Fruit fly (Drosophila melanogaster) whole organism, embryonic: Measurements from ENCODE around the gene CG14237.

Experiments used
- Asciz ChIP-seq: fragments of 200-800 bp; sonication (Bioruptor generic); optimal IDR thresholded peaks from 2 replicates; lab custom pipeline; 2017; ENCODE audit warnings: missing biosample characterization, mild to moderate bottlenecking, missing genetic modification characterization, missing genetic modification reagents
- Atf6 ChIP-seq: fragments of 200-800 bp; sonication (Bioruptor generic); IDR thresholded peaks from 2 replicates; pipeline ENCODE4 v1.3.6; 2022; ENCODE audit warnings: missing biosample characterization, missing genetic modification characterization
- CG12104 ChIP-seq: fragments of 200-800 bp; sonication (Bioruptor generic); optimal IDR thresholded peaks from 3 replicates; lab custom pipeline; 2016; ENCODE audit warnings: missing biosample characterization, missing genetic modification characterization
- CG12744 ChIP-seq: fragments of 200-800 bp; sonication (Bioruptor generic); optimal IDR thresholded peaks from 2 replicates; lab custom pipeline; 2016; ENCODE audit warnings: missing biosample characterization, missing genetic modification characterization
- CG13624 ChIP-seq: fragments of 200-800 bp; sonication (Bioruptor generic); optimal IDR thresholded peaks from 2 replicates; lab custom pipeline; 2016; ENCODE audit warnings: missing biosample characterization, missing genetic modification characterization
- CG15269 ChIP-seq: fragments of 200-800 bp; sonication (Bioruptor generic); optimal IDR thresholded peaks from 2 replicates; lab custom pipeline; 2018; ENCODE audit warnings: missing biosample characterization, mild to moderate bottlenecking, missing genetic modification characterization, moderate library complexity
- CG15601 ChIP-seq: fragments of 200-800 bp; sonication (Bioruptor generic); optimal IDR thresholded peaks from 3 replicates; lab custom pipeline; 2019; ENCODE audit warnings: missing biosample characterization, mild to moderate bottlenecking, missing genetic modification characterization, moderate library complexity
- CG1602 ChIP-seq: fragments of 200-800 bp; sonication (Bioruptor generic); optimal IDR thresholded peaks from 3 replicates; lab custom pipeline; 2016; ENCODE audit warnings: missing biosample characterization, missing genetic modification characterization
- CG17385 ChIP-seq: fragments of 200-800 bp; sonication (Bioruptor generic); optimal IDR thresholded peaks from 3 replicates; lab custom pipeline; 2018; ENCODE audit warnings: missing biosample characterization, mild to moderate bottlenecking, missing genetic modification characterization
- CG2129 ChIP-seq: fragments of 200-800 bp; sonication (Bioruptor generic); IDR thresholded peaks from 2 replicates; pipeline ENCODE4 v1.3.6; 2022; ENCODE audit warnings: missing biosample characterization, missing genetic modification characterization; ENCODE audit not compliant: partially characterized antibody
- CG9817 ChIP-seq: fragments of 200-800 bp; sonication (Bioruptor generic); optimal IDR thresholded peaks from 2 replicates; lab custom pipeline; 2018; ENCODE audit warnings: missing biosample characterization, mild to moderate bottlenecking, missing genetic modification characterization, moderate library complexity
- Chrac-16 ChIP-seq: fragments of 200-800 bp; sonication (Bioruptor generic); optimal IDR thresholded peaks from 3 replicates; lab custom pipeline; 2016; ENCODE audit warnings: missing biosample characterization, missing genetic modification characterization
- Dbx ChIP-seq: fragments of 200-800 bp; sonication (Bioruptor generic); IDR thresholded peaks from 3 replicates; pipeline ENCODE4 v1.3.6; 2022; ENCODE audit warnings: missing biosample characterization, missing genetic modification characterization
- Dll ChIP-seq: fragments of 200-800 bp; sonication (Bioruptor generic); IDR thresholded peaks from 4 replicates; pipeline ENCODE4 v1.3.6; 2022; ENCODE audit warnings: missing biosample characterization, missing genetic modification characterization; ENCODE audit not compliant: partially characterized antibody
- Doc3 ChIP-seq: fragments of 200-800 bp; sonication (Bioruptor generic); IDR thresholded peaks from 3 replicates; pipeline ENCODE4 v1.3.6; 2022; ENCODE audit warnings: missing biosample characterization, missing genetic modification characterization; ENCODE audit not compliant: partially characterized antibody
- Dref ChIP-seq: fragments of 200-800 bp; sonication (Bioruptor generic); IDR thresholded peaks from 2 replicates; pipeline ENCODE4 v1.3.6; 2022; ENCODE audit warnings: missing biosample characterization, missing genetic modification characterization
- Fer1 ChIP-seq: fragments of 200-800 bp; sonication (Bioruptor generic); optimal IDR thresholded peaks from 2 replicates; lab custom pipeline; 2017; ENCODE audit warnings: missing biosample characterization, mild to moderate bottlenecking, missing genetic modification characterization
- MTF-1 ChIP-seq: fragments of 200-800 bp; sonication (Bioruptor generic); optimal IDR thresholded peaks from 2 replicates; lab custom pipeline; 2018; ENCODE audit warnings: missing biosample characterization, mild to moderate bottlenecking, missing genetic modification characterization, borderline replicate concordance
- Med ChIP-seq: fragments of 200-800 bp; sonication (Bioruptor generic); peaks from one replicate; lab custom pipeline; 2016; ENCODE audit warnings: missing biosample characterization, missing genetic modification characterization, mild to moderate bottlenecking, inconsistent platforms, moderate library complexity
- Poxn ChIP-seq: fragments of 200-800 bp; sonication (Bioruptor generic); IDR thresholded peaks from 2 replicates; pipeline ENCODE4 v1.3.6; 2022; ENCODE audit warnings: missing biosample characterization, missing genetic modification characterization
- Ravus ChIP-seq: fragments of 200-800 bp; sonication (Bioruptor generic); IDR thresholded peaks from 2 replicates; pipeline ENCODE4 v1.3.6; 2022; ENCODE audit warnings: missing biosample characterization, missing genetic modification characterization
- Rfx ChIP-seq: fragments of 200-800 bp; sonication (Bioruptor generic); IDR thresholded peaks from 2 replicates; pipeline ENCODE4 v1.3.6; 2022; ENCODE audit warnings: missing biosample characterization, missing genetic modification characterization
- Sox100B ChIP-seq: fragments of 200-800 bp; sonication (Bioruptor generic); optimal IDR thresholded peaks from 3 replicates; lab custom pipeline; 2018; ENCODE audit warnings: missing biosample characterization, mild to moderate bottlenecking, missing genetic modification characterization
- Usf ChIP-seq: fragments of 200-800 bp; sonication (Bioruptor generic); optimal IDR thresholded peaks from 2 replicates; lab custom pipeline; 2017; ENCODE audit warnings: missing genotype, missing biosample characterization, missing genetic modification characterization
- bsh ChIP-seq, 2 experiments: fragments of 200-800 bp; sonication (Bioruptor generic); optimal IDR thresholded peaks; 2 replicates each; lab custom pipeline; 2017 to 2018; ENCODE audit warnings: mild to moderate bottlenecking in 2 of 2, missing biosample characterization in 2 of 2, missing genetic modification characterization in 2 of 2, moderate library complexity in 1 of 2
- cato ChIP-seq: fragments of 200-800 bp; sonication (Bioruptor generic); optimal IDR thresholded peaks from 2 replicates; lab custom pipeline; 2016; ENCODE audit warnings: missing biosample characterization, missing genetic modification characterization, borderline replicate concordance
- croc ChIP-seq: fragments of 200-800 bp; sonication (Bioruptor generic); conservative IDR thresholded peaks from 3 replicates; pipeline ENCODE4 v1.3.6; 2022; ENCODE audit warnings: missing biosample characterization, missing genetic modification characterization
- dan ChIP-seq: fragments of 200-800 bp; sonication (Bioruptor generic); IDR thresholded peaks from 2 replicates; pipeline ENCODE4 v1.3.6; 2022; ENCODE audit warnings: missing biosample characterization, missing genetic modification characterization
- dimm ChIP-seq: fragments of 200-800 bp; sonication (Bioruptor generic); IDR thresholded peaks from 2 replicates; pipeline ENCODE4 v1.3.6; 2022; ENCODE audit warnings: missing biosample characterization, missing genetic modification characterization
- dpn ChIP-seq, 2 experiments: fragments of 200-800 bp; sonication (Bioruptor generic); optimal IDR thresholded peaks; 3 replicates each; lab custom pipeline; 2016; ENCODE audit warnings: missing biosample characterization in 2 of 2, missing genetic modification characterization in 2 of 2
- gfzf ChIP-seq: fragments of 200-800 bp; sonication (Bioruptor generic); optimal IDR thresholded peaks from 2 replicates; lab custom pipeline; 2016; ENCODE audit warnings: missing biosample characterization, mild to moderate bottlenecking, missing genetic modification characterization, moderate library complexity
- gsb-n ChIP-seq: fragments of 200-800 bp; sonication (Bioruptor generic); optimal IDR thresholded peaks from 3 replicates; lab custom pipeline; 2018; ENCODE audit warnings: missing biosample characterization, mild to moderate bottlenecking, missing genetic modification characterization
- hbn ChIP-seq: fragments of 200-800 bp; sonication (Bioruptor generic); IDR thresholded peaks from 2 replicates; pipeline ENCODE4 v1.3.6; 2022; ENCODE audit warnings: missing biosample characterization, missing genetic modification characterization; ENCODE audit not compliant: partially characterized antibody
- hkb ChIP-seq, 2 experiments: fragments of 200-800 bp in 1 of 2; fragments of >200 bp in 1 of 2; sonication (Bioruptor generic) in 1 of 2; IDR thresholded peaks in 1 of 2; optimal IDR thresholded peaks in 1 of 2; 2 replicates each; pipeline versions ENCODE4 v1.3.6 to Lab custom; 2017 to 2022; ENCODE audit warnings: missing biosample characterization in 1 of 2, missing genetic modification characterization in 1 of 2
- hth ChIP-seq: fragments of >200 bp; optimal IDR thresholded peaks from 2 replicates; lab custom pipeline; 2017; ENCODE audit warnings: inconsistent platforms
- jumu ChIP-seq: fragments of 200-800 bp; sonication (Bioruptor generic); optimal IDR thresholded peaks from 3 replicates; lab custom pipeline; 2016; ENCODE audit warnings: missing biosample characterization, missing genetic modification characterization
- mirr ChIP-seq: fragments of 200-800 bp; sonication (Bioruptor generic); optimal IDR thresholded peaks from 3 replicates; lab custom pipeline; 2018; ENCODE audit warnings: missing biosample characterization, mild to moderate bottlenecking, missing genetic modification characterization
- nom ChIP-seq: fragments of 200-800 bp; sonication (Bioruptor generic); optimal IDR thresholded peaks from 2 replicates; lab custom pipeline; 2017; ENCODE audit warnings: missing biosample characterization, missing genetic modification characterization, mild to moderate bottlenecking, moderate library complexity, missing genetic modification reagents
- onecut ChIP-seq: fragments of 200-800 bp; sonication (Bioruptor generic); IDR thresholded peaks from 2 replicates; pipeline ENCODE4 v1.3.6; 2022; ENCODE audit warnings: missing biosample characterization, missing genetic modification characterization
- pb ChIP-seq: fragments of 200-800 bp; sonication (Bioruptor generic); optimal IDR thresholded peaks from 3 replicates; lab custom pipeline; 2016; ENCODE audit warnings: missing biosample characterization, missing genetic modification characterization
- pum ChIP-seq: fragments of 200-800 bp; sonication (Bioruptor generic); optimal IDR thresholded peaks from 2 replicates; lab custom pipeline; 2016; ENCODE audit warnings: missing biosample characterization, missing genetic modification characterization
- ranshi ChIP-seq: fragments of 200-800 bp; sonication (Bioruptor generic); IDR thresholded peaks from 2 replicates; pipeline ENCODE4 v1.3.6; 2022; ENCODE audit warnings: missing biosample characterization, missing genetic modification characterization
- stwl ChIP-seq: fragments of 200-800 bp; sonication (Bioruptor generic); optimal IDR thresholded peaks from 3 replicates; lab custom pipeline; 2018; ENCODE audit warnings: missing biosample characterization, mild to moderate bottlenecking, missing genetic modification characterization, moderate library complexity
- tgo ChIP-seq: fragments of 200-800 bp; sonication (Bioruptor generic); IDR thresholded peaks from 3 replicates; pipeline ENCODE4 v1.3.6; 2022; ENCODE audit warnings: missing biosample characterization, missing genetic modification characterization
- tio ChIP-seq: fragments of 200-800 bp; sonication (Bioruptor generic); optimal IDR thresholded peaks from 2 replicates; lab custom pipeline; 2017; ENCODE audit warnings: missing biosample characterization, missing genetic modification characterization, inconsistent platforms
- unpg ChIP-seq: fragments of 200-800 bp; sonication (Bioruptor generic); optimal IDR thresholded peaks from 3 replicates; lab custom pipeline; 2018; ENCODE audit warnings: missing biosample characterization, mild to moderate bottlenecking, missing genetic modification characterization, moderate library complexity
- vfl ChIP-seq: fragments of 200-800 bp; sonication (Bioruptor generic); optimal IDR thresholded peaks from 2 replicates; lab custom pipeline; 2016; ENCODE audit warnings: missing biosample characterization, missing genetic modification characterization
- wek ChIP-seq: fragments of 200-800 bp; sonication (Bioruptor generic); optimal IDR thresholded peaks from 3 replicates; lab custom pipeline; 2018; ENCODE audit warnings: missing biosample characterization, mild to moderate bottlenecking, missing genetic modification characterization, moderate library complexity
- wor ChIP-seq: fragments of 200-800 bp; sonication (Bioruptor generic); IDR thresholded peaks from 2 replicates; pipeline ENCODE4 v1.3.6; 2022; ENCODE audit warnings: missing biosample characterization, missing genetic modification characterization

CG14237 gene

dm6 chr3R:26443875-26444511 is 12.7 kb upstream of the CG14237 start (continued):
- peak; percentile 57 for TF ChIP-seq CG15601 (tag; lab: Kevin White, UChicago)
- no peak for TF ChIP-seq gfzf (GFP tag; lab: Kevin White, UChicago)
- TF ChIP-seq ranshi (GFP tag; lab: Robert Waterston, UW) = no peak
- TF ChIP-seq wek = no peak
- no peak for TF ChIP-seq Dll (GFP tag; lab: Robert Waterston, UW)
- TF ChIP-seq Asciz = peak; percentile 70
- peak in 1 of 2 experiments; percentile 61 for TF ChIP-seq bsh (GFP tag; optimal IDR thresholded peaks at IDR 0.05; lab: Kevin White, UChicago)
- no peak for TF ChIP-seq CG2129 (GFP tag; lab: Robert Waterston, UW)
- no peak for TF ChIP-seq dan
- 0 out of 2 replicates have a peak, but pooled peaks have one; percentile 12 for TF ChIP-seq Rfx (GFP tag; lab: Robert Waterston, UW)
- no peak for TF ChIP-seq stwl (tag; lab: Kevin White, UChicago)
- TF ChIP-seq CG15269 (tag; lab: Kevin White, UChicago) = peak; percentile 18
- TF ChIP-seq CG17385 (GFP tag; lab: Kevin White, UChicago) = peak; percentile 18
- no peak for TF ChIP-seq CG12744 (GFP tag; lab: Kevin White, UChicago)
- no peak for TF ChIP-seq CG12104 (GFP tag; lab: Kevin White, UChicago)
- TF ChIP-seq Atf6 (GFP tag; lab: Robert Waterston, UW) = no peak; the same call in 1 of the 2 replicates
- TF ChIP-seq unpg (GFP tag; lab: Kevin White, UChicago) = peak; percentile 64
- no peak for TF ChIP-seq Doc3
- TF ChIP-seq dpn (GFP tag; optimal IDR thresholded peaks at IDR 0.05; lab: Kevin White, UChicago) = peak in 1 of 2 experiments; percentile 17
- TF ChIP-seq Sox100B (GFP tag; lab: Kevin White, UChicago) = no peak
- TF ChIP-seq Poxn (GFP tag; lab: Robert Waterston, UW) = no peak
- peak; percentile 71 for TF ChIP-seq Med
- TF ChIP-seq tio (GFP tag; lab: Kevin White, UChicago) = peak; percentile 42
- TF ChIP-seq Chrac-16 (GFP tag; lab: Kevin White, UChicago) = no peak
- peak; percentile 44; the same call in 2 of the 3 replicates for TF ChIP-seq croc (GFP tag; lab: Robert Waterston, UW)
- TF ChIP-seq nom (GFP tag; lab: Kevin White, UChicago) = no peak
- TF ChIP-seq mirr (GFP tag; lab: Kevin White, UChicago) = no peak
- no peak for TF ChIP-seq gsb-n (tag; lab: Kevin White, UChicago)
- TF ChIP-seq pum (GFP tag; lab: Kevin White, UChicago) = peak; percentile 15
- peak; percentile 55 for TF ChIP-seq tgo
- no peak for TF ChIP-seq CG13624
- peak; percentile 13 for TF ChIP-seq CG9817 (tag; lab: Kevin White, UChicago)
- TF ChIP-seq hbn (GFP tag; lab: Robert Waterston, UW) = no peak
- no peak for TF ChIP-seq Usf (GFP tag; lab: Kevin White, UChicago)
- TF ChIP-seq onecut (GFP tag; lab: Robert Waterston, UW) = 0 out of 2 replicates have a peak, but pooled peaks have one; percentile 26
- no peak for TF ChIP-seq MTF-1
- no peak for TF ChIP-seq pb (GFP tag; lab: Kevin White, UChicago)
- TF ChIP-seq Dref (GFP tag; lab: Robert Waterston, UW) = no peak
- no peak for TF ChIP-seq Ravus (GFP tag; lab: Robert Waterston, UW)
- TF ChIP-seq jumu = no peak
- TF ChIP-seq vfl (GFP tag; lab: Kevin White, UChicago) = no peak
- TF ChIP-seq Fer1 (GFP tag; lab: Kevin White, UChicago) = no peak
- peak; percentile 0 for TF ChIP-seq CG1602 (GFP tag; lab: Kevin White, UChicago)
- no peak for TF ChIP-seq hkb (optimal IDR thresholded peaks at IDR 0.05; lab: Kevin White, UChicago)
- peak; percentile 64 for TF ChIP-seq hkb (GFP tag; IDR thresholded peaks at IDR 0.05; lab: Robert Waterston, UW)
- TF ChIP-seq hth (lab: Kevin White, UChicago) = no peak
- TF ChIP-seq cato (GFP tag; lab: Kevin White, UChicago) = no peak
- TF ChIP-seq dimm (GFP tag; lab: Robert Waterston, UW) = no peak
- no peak for TF ChIP-seq Dbx
- no peak for TF ChIP-seq wor (GFP tag; lab: Robert Waterston, UW)
